Worm (Caenorhabditis elegans): ENCODE results near the gene srw-66.

Gene srw-66

DNA sequence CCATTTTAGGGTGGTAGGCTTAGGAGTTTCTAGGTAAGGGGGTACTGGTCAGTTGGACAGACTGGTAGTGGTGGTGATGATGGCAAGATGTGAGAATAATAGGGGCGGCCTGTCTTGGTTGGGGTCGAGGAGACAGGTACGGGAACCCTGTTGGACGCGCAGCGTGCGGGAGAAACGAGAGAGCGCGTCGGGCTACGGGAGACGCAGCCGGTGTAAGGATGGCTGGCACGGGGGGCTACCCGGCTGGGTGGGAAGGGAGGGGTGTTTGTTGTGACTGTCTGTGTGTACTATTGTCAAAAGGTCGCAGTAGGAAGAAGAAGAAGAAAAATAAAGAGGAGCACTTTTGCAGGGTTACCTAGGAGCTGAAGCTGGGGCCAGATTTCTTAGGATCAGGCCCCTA lies 35.2 kb downstream of the srw-66 start (continued):
- TF ChIP-seq nhr-102 (tag; optimal IDR thresholded peaks at IDR 0.05): no peak
- no peak for TF ChIP-seq dpl-1 (GFP tag; optimal IDR thresholded peaks at IDR 0.05)
- peak; percentile 42 for TF ChIP-seq mxl-3 (GFP tag; optimal IDR thresholded peaks at IDR 0.05)
- peak; percentile 7 for TF ChIP-seq mep-1 (tag; optimal IDR thresholded peaks at IDR 0.05)
- no peak for TF ChIP-seq zip-2 (tag; optimal IDR thresholded peaks at IDR 0.05)
- no peak for TF ChIP-seq jun-1 (tag; optimal IDR thresholded peaks at IDR 0.05)
- no peak for TF ChIP-seq dve-1 (tag; optimal IDR thresholded peaks at IDR 0.05; ENCODE audit: insufficient read depth)

DNA sequence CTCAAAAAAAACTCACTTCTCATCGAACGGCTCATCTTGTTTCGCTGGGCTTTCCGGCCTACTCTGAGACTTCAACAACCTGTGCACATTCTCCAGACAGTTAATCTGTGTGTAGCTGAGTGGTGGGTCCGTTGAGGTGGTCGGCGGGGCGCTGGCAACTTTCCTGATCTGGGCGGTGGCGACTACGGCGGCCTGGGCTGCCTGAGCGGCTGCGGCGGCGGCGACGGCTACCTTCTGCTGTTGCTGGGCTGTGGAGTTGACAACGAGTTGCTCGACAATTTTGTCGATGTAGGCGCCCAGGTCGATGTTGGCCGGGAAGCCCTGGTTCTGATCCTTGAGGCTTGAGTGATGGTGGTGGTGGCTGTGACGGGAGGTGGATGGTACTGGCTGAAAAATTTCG lies 35.7 kb downstream of the srw-66 start:
- TF ChIP-seq set-16 (GFP tag; IDR thresholded peaks at IDR 0.05) (peak; percentile 92), dve-1 (tag; optimal IDR thresholded peaks at IDR 0.05; ENCODE audit: insufficient read depth) (no peak)

DNA sequence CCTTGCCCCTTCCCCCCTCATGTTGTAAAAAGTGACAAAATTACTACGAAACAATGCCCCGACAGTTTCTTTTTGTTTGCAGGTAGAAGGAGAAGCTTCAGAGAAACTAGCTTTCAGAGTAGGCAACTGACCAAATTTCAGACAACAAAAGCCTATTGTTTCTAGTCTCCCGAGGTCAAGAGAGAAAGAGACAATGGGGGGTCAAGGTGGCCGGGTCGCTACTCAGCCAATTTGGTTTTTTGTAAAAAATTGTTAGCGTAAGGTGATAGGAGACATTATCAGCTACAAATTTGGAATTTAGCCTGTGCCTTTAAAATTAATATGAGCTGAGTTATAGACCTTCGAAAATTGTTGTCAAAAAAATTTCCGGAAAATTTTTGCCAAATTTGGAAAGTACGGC lies 36.7 kb downstream of the srw-66 start:
- TF ChIP-seq unc-62 (GFP tag; optimal IDR thresholded peaks at IDR 0.05 in 1 of 2) (no peak), unc-62 (tag; optimal IDR thresholded peaks at IDR 0.05) (no peak), egl-43 (GFP tag; IDR thresholded peaks at IDR 0.05) (no peak), zfp-2 (tag; optimal IDR thresholded peaks at IDR 0.05) (no peak), nhr-10 (tag; optimal IDR thresholded peaks at IDR 0.05) (no peak), spr-3 (GFP tag; optimal IDR thresholded peaks at IDR 0.05) (no peak), nhr-28 (tag; optimal IDR thresholded peaks at IDR 0.05) (no peak), sdz-12 (GFP tag; optimal IDR thresholded peaks at IDR 0.05) (no peak), T26A8.4 (GFP tag; IDR thresholded peaks at IDR 0.05) (no peak), mes-2 (tag; optimal IDR thresholded peaks at IDR 0.05; ENCODE audit: poor library complexity, severe bottlenecking) (peak; percentile 8), dmd-8 (GFP tag; IDR thresholded peaks at IDR 0.05) (no peak), ztf-7 (tag; optimal IDR thresholded peaks at IDR 0.05) (no peak), aly-2 (tag; optimal IDR thresholded peaks at IDR 0.05) (no peak), nhr-102 (tag; optimal IDR thresholded peaks at IDR 0.05) (no peak), lim-7 (GFP tag; IDR thresholded peaks at IDR 0.05) (no peak), lin-1 (GFP tag; IDR thresholded peaks at IDR 0.05) (no peak), mep-1 (tag; optimal IDR thresholded peaks at IDR 0.05) (peak; percentile 6), duxl-1 (tag; optimal IDR thresholded peaks at IDR 0.05; ENCODE audit: poor library complexity) (no peak), ZK546.5 (tag; optimal IDR thresholded peaks at IDR 0.05) (no peak), nhr-48 (tag; optimal IDR thresholded peaks at IDR 0.05) (no peak), zag-1 (tag; optimal IDR thresholded peaks at IDR 0.05) (no peak), mxl-3 (GFP tag; optimal IDR thresholded peaks at IDR 0.05) (no peak), pqm-1 (tag; optimal IDR thresholded peaks at IDR 0.05) (no peak), daf-8 (GFP tag; IDR thresholded peaks at IDR 0.05) (no peak), hlh-11 (tag; optimal IDR thresholded peaks at IDR 0.05) (peak; percentile 5)

DNA sequence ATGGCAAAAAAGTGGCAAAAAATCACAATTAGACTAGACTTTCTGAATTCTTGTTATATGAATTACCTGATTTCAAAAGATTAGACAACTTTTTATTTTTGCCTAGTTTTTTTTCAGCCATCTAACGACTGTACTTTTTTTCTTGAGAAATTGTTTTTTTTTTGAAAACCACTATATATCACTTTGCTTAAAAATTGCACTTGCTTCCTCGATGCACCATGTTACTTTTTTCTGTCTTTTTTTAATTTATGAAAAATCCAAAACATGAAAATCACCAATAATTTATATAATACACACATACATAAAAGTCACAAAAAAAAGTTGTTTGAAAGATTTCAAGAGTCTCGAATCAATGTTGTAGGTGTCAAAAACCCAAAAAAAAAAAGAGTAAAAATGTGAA lies 38.7 kb downstream of the srw-66 start:
- TF ChIP-seq daf-16 (GFP tag; optimal IDR thresholded peaks at IDR 0.05): no peak
- TF ChIP-seq daf-16 (tag; optimal IDR thresholded peaks at IDR 0.05): peak; percentile 24
- TF ChIP-seq F37D6.2 (tag; optimal IDR thresholded peaks at IDR 0.05): no peak
- no peak for TF ChIP-seq lin-29 (GFP tag; IDR thresholded peaks at IDR 0.05)
- TF ChIP-seq dve-1 (tag; optimal IDR thresholded peaks at IDR 0.05; ENCODE audit: insufficient read depth): peak; percentile 13
- TF ChIP-seq T26A8.4 (GFP tag; IDR thresholded peaks at IDR 0.05): 0 out of 2 replicates have a peak, but pooled peaks have one; percentile 22
- TF ChIP-seq daf-8 (GFP tag; IDR thresholded peaks at IDR 0.05): no peak
- peak; percentile 42 for TF ChIP-seq nhr-102 (tag; optimal IDR thresholded peaks at IDR 0.05)
- TF ChIP-seq spr-1 (tag; optimal IDR thresholded peaks at IDR 0.05): no peak
- TF ChIP-seq ces-1 (GFP tag; optimal IDR thresholded peaks at IDR 0.05): no peak
- TF ChIP-seq ama-1 (optimal IDR thresholded peaks at IDR 0.05): no peak
- TF ChIP-seq spr-3 (GFP tag; optimal IDR thresholded peaks at IDR 0.05): no peak
- peak; percentile 9 for TF ChIP-seq zip-2 (tag; optimal IDR thresholded peaks at IDR 0.05)
- TF ChIP-seq F10B5.3 (tag; optimal IDR thresholded peaks at IDR 0.05): no peak
